Worm (Caenorhabditis elegans) whole organism, mixed stage, embryonic: ENCODE measurements around the gene ndus-8.
A peak's percentile ranks its signal among the peaks of the same experiment; 100 is the strongest.

Source experiments
- bed-3 ChIP-seq: fragments of 200-800 bp; sonication (Bioruptor generic); optimal IDR thresholded peaks from 3 replicates; lab custom pipeline; 2018; ENCODE audit warnings: mild to moderate bottlenecking, missing genetic modification characterization, moderate library complexity, missing compliant biosample characterization
- ces-1 ChIP-seq: fragments of 150-350 bp; optimal IDR thresholded peaks from 2 replicates; lab custom pipeline; 2014; ENCODE audit warnings: missing biosample characterization, missing genetic modification reagents, missing genetic modification characterization
- elt-1 ChIP-seq: sonication (generic microtip); optimal IDR thresholded peaks from 2 replicates; lab custom pipeline; 2017; ENCODE audit warnings: missing genetic modification characterization, mild to moderate bottlenecking, missing compliant biosample characterization, antibody characterized with exemption, moderate library complexity, borderline replicate concordance; ENCODE audit not compliant: insufficient read depth
- lsy-2 ChIP-seq: fragments of 150-350 bp; optimal IDR thresholded peaks from 2 replicates; lab custom pipeline; 2014; ENCODE audit warnings: missing biosample characterization, missing genetic modification characterization
- mep-1 ChIP-seq: fragments of 150-350 bp; optimal IDR thresholded peaks from 2 replicates; lab custom pipeline; 2017; ENCODE audit warnings: missing biosample characterization, missing genetic modification reagents, missing genetic modification characterization, inconsistent platforms
- nhr-12 ChIP-seq: fragments of 150-350 bp; optimal IDR thresholded peaks from 2 replicates; lab custom pipeline; 2014; ENCODE audit warnings: missing biosample characterization, missing genetic modification characterization
- nhr-237 ChIP-seq: fragments of 150-350 bp; optimal IDR thresholded peaks from 2 replicates; lab custom pipeline; 2014; ENCODE audit warnings: missing biosample characterization, missing genetic modification characterization
- ztf-11 ChIP-seq: fragments of 150-350 bp; optimal IDR thresholded peaks from 2 replicates; lab custom pipeline; 2014; ENCODE audit warnings: missing biosample characterization, missing genetic modification characterization

DNA sequence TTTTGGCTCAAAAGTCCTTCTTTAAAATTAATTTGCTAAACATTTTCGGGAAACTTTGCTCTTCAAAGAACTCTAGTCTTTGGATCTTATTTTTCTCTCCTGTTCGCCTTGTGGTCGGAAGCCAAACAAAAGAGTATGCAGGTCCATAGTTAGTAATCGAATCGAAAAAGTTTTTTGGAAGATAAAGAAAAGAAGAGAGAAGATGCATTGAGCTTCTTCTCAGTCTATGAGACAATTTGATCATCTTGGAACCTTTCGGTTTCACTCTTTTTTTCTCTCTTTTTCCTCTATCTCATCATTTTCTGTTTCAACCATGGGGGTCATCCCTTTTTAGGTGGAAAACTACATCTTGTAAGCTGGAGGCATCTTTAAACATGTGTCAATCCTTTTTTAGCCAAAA is 19.7 kb upstream of the ndus-8 start:
- TF ChIP-seq bed-3 (GFP tag; lab: Kevin White, UChicago) (no peak), ztf-11 (tag; lab: Kevin White, UChicago) (no peak), nhr-237 (tag; lab: Kevin White, UChicago) (no peak), mep-1 (tag; lab: Kevin White, UChicago) (no peak), lsy-2 (no peak), nhr-12 (tag; lab: Kevin White, UChicago) (no peak), ces-1 (GFP tag; lab: Kevin White, UChicago) (peak; percentile 81), elt-1 (no peak)
